Fruit fly (Drosophila melanogaster): ENCODE results near the gene CG15263.

- no peak for TF ChIP-seq psq (optimal IDR thresholded peaks at IDR 0.05)
- TF ChIP-seq insv (optimal IDR thresholded peaks at IDR 0.05), result no peak
- TF ChIP-seq Sin3A (optimal IDR thresholded peaks at IDR 0.05), result no peak
- no peak for TF ChIP-seq ttk (optimal IDR thresholded peaks at IDR 0.05)
Observed at dm6 chr2L:15323196-15323595, 38.4 kb downstream of the CG15263 start.
